Fruit fly (Drosophila melanogaster) whole organism, embryonic: ENCODE data around the gene Dhps.

Experiments used
- CG10462 ChIP-seq: fragments of 200-800 bp; sonication (Bioruptor generic); optimal IDR thresholded peaks from 2 replicates; lab custom pipeline; 2016; ENCODE audit warnings: missing biosample characterization, missing genetic modification characterization
- CG11456 ChIP-seq: fragments of 200-800 bp; sonication (Bioruptor generic); IDR thresholded peaks from 3 replicates; pipeline ENCODE4 v1.3.6; 2022; ENCODE audit warnings: missing biosample characterization, missing genetic modification characterization
- CG1602 ChIP-seq: fragments of 200-800 bp; sonication (Bioruptor generic); optimal IDR thresholded peaks from 3 replicates; lab custom pipeline; 2016; ENCODE audit warnings: missing biosample characterization, missing genetic modification characterization
- CG2120 ChIP-seq: fragments of 200-800 bp; sonication (Bioruptor generic); optimal IDR thresholded peaks from 3 replicates; lab custom pipeline; 2016; ENCODE audit warnings: missing biosample characterization, missing genetic modification characterization
- CG5245 ChIP-seq: fragments of 200-800 bp; sonication (Bioruptor generic); optimal IDR thresholded peaks from 3 replicates; lab custom pipeline; 2016; ENCODE audit warnings: missing biosample characterization, missing genetic modification characterization
- CG6765 ChIP-seq: fragments of 200-800 bp; sonication (Bioruptor generic); optimal IDR thresholded peaks from 3 replicates; lab custom pipeline; 2017; ENCODE audit warnings: missing biosample characterization, mild to moderate bottlenecking, missing genetic modification characterization
- ERR ChIP-seq: fragments of 200-800 bp; sonication (Bioruptor generic); optimal IDR thresholded peaks from 2 replicates; lab custom pipeline; 2016; ENCODE audit warnings: missing biosample characterization, missing genetic modification characterization
- Hmx ChIP-seq: fragments of 200-800 bp; sonication (Bioruptor generic); optimal IDR thresholded peaks from 2 replicates; lab custom pipeline; 2016; ENCODE audit warnings: missing biosample characterization, missing genetic modification characterization
- Max ChIP-seq: fragments of 200-800 bp; sonication (Bioruptor generic); optimal IDR thresholded peaks from 2 replicates; lab custom pipeline; 2016; ENCODE audit warnings: missing biosample characterization, mild to moderate bottlenecking, missing genetic modification characterization
- NK7.1 ChIP-seq: fragments of 200-800 bp; sonication (Bioruptor generic); optimal IDR thresholded peaks from 3 replicates; lab custom pipeline; 2016; ENCODE audit warnings: missing biosample characterization, missing genetic modification characterization
- Xbp1 ChIP-seq: fragments of 200-800 bp; sonication (Bioruptor generic); optimal IDR thresholded peaks from 3 replicates; lab custom pipeline; 2016; ENCODE audit warnings: missing biosample characterization, mild to moderate bottlenecking, missing genetic modification characterization
- btn ChIP-seq: fragments of 200-800 bp; sonication (Bioruptor generic); optimal IDR thresholded peaks from 2 replicates; lab custom pipeline; 2016; ENCODE audit warnings: missing biosample characterization, missing genetic modification characterization
- crol ChIP-seq: fragments of 200-800 bp; sonication (Bioruptor generic); IDR thresholded peaks from 2 replicates; pipeline ENCODE4 v1.3.6; 2022; ENCODE audit warnings: missing biosample characterization, missing genetic modification characterization
- stwl ChIP-seq: fragments of 200-800 bp; sonication (Bioruptor generic); optimal IDR thresholded peaks from 3 replicates; lab custom pipeline; 2018; ENCODE audit warnings: missing biosample characterization, mild to moderate bottlenecking, missing genetic modification characterization, moderate library complexity

DNA sequence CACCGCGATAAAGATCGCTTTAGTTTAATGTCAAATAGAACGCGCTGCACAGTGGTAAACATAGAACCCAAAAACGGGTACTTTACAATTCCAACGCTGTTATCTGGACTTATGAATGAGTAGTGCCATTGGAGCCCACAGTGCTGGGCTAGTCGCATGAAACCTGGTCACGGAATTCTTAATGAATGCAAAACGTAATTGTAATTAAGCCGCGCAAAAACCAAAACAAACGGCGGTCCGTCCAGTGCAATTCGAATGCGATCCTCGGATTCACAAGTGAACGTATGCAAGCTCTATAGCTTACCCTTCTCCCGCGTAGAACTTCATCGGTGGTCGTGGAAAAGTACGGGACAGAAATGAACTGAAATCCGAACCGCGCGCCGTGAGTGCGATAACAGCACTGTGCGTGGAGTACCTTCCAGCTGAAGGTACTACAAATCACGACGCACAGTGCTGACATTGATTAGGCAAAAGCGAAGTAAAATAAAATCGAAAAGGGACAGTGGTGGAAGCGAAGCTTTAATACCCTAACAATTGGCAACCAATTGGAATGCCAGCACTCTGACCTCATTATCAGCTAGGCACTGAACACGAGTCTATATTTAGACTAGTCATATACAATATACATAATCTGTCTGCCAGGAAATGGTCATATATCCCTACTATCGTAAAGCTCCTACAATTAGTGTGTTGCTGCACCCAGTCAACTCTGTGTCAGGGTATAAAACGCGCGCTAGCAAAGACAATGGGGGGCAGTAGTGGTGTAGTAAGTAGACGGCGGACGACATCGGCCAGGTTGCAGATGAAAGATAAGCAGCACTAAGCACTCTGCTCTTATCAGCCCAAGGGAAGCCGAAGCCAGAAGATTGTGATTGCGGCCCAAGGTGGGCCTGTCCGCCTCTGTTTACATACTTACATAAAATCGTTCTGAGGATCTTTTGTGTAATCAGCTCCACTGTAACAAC is 12.5 kb upstream of the Dhps start:
- TF ChIP-seq CG6765: peak; percentile 4
- no peak for TF ChIP-seq Hmx (GFP tag; lab: Kevin White, UChicago)
- TF ChIP-seq Xbp1 (GFP tag; lab: Kevin White, UChicago): peak; percentile 56
- no peak for TF ChIP-seq CG5245 (GFP tag; lab: Kevin White, UChicago)
- no peak for TF ChIP-seq CG10462
- TF ChIP-seq CG11456 (GFP tag; lab: Robert Waterston, UW): 0 out of 3 replicates have a peak, but pooled peaks have one; percentile 60
- TF ChIP-seq Max (GFP tag; lab: Kevin White, UChicago): peak; percentile 24
- TF ChIP-seq CG2120 (GFP tag; lab: Kevin White, UChicago): peak; percentile 74
- peak; percentile 16 for TF ChIP-seq btn (GFP tag; lab: Kevin White, UChicago)
- no peak for TF ChIP-seq stwl (tag; lab: Kevin White, UChicago)
- TF ChIP-seq NK7.1 (GFP tag; lab: Kevin White, UChicago): no peak
- peak; percentile 90 for TF ChIP-seq ERR (GFP tag; lab: Kevin White, UChicago)
- peak; percentile 42 for TF ChIP-seq CG1602 (GFP tag; lab: Kevin White, UChicago)
- peak; percentile 39; the same call in 1 of the 2 replicates for TF ChIP-seq crol (GFP tag; lab: Robert Waterston, UW)
